Comparison of ENCODE assay signal across 2 worm cellular contexts in the genomic region with DNA sequence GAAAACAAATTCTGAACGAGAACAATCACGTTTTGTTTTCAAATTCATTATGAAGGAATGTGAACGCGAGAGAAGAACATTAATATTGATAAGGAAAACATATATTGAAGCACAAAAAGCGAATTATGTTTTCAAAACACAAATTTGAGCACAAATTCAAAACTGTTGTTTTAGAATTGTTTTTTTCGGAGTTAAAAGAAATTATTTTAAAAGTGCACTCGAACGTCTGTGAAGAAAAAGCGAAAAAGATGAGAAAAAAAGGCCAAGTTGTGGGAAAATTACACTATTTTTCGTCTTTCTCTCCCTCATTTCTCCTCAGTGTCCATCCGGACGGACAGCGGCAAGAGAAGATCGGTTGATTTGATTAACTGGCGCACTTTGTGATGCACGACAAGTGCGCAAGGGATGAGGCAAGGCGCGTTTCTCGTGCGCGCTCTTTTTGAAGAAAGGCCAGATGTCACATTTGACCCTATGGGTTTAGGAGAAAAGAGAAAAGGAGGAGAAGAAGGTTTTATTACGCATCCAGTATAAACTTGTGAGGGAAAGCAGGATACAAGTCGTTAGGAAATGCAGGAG.
TF ChIP-seq lines count a peak whose summit lies in the region.

TSS of gene mrck-1 (minus strand) at position 51 of the 576 bp plus-strand sequence.

TF ChIP-seq in whole organism, L1 larva, 84 proteins besides CTCF, POLR2A, EP300 and RAD21 (continued from another document):
- peak; percentile 64 for TF ChIP-seq sup-37 (GFP tag; optimal IDR thresholded peaks at IDR 0.05; lab: Kevin White, UChicago)
- TF ChIP-seq pag-3 (tag; optimal IDR thresholded peaks at IDR 0.05; lab: Kevin White, UChicago; ENCODE audit: borderline replicate concordance, insufficient read depth): no peak
- peak; percentile 89 for TF ChIP-seq grh-1 (GFP tag; IDR thresholded peaks at IDR 0.05; lab: Robert Waterston, UW)
- peak; percentile 99 for TF ChIP-seq lin-14 (GFP tag; optimal IDR thresholded peaks at IDR 0.05; lab: Kevin White, UChicago)
- peak; percentile 21 for TF ChIP-seq elt-2 (tag; optimal IDR thresholded peaks at IDR 0.05; lab: Kevin White, UChicago)
- no peak for TF ChIP-seq alr-1 (tag; optimal IDR thresholded peaks at IDR 0.05; lab: Kevin White, UChicago; ENCODE audit: borderline replicate concordance)
- peak; percentile 90 for TF ChIP-seq zag-1 (tag; optimal IDR thresholded peaks at IDR 0.05; lab: Kevin White, UChicago)
- TF ChIP-seq C04F5.9 (tag; optimal IDR thresholded peaks at IDR 0.05; lab: Kevin White, UChicago): peak; percentile 53
- TF ChIP-seq C16A3.4 (tag; optimal IDR thresholded peaks at IDR 0.05; lab: Kevin White, UChicago): peak; percentile 97
- TF ChIP-seq lin-13 (GFP tag; optimal IDR thresholded peaks at IDR 0.05; lab: Kevin White, UChicago): peak; percentile 94
- TF ChIP-seq nhr-47 (tag; optimal IDR thresholded peaks at IDR 0.05; lab: Kevin White, UChicago): peak; percentile 96
- TF ChIP-seq blmp-1 (tag; optimal IDR thresholded peaks at IDR 0.05; lab: Kevin White, UChicago): peak; percentile 96
- TF ChIP-seq mef-2 (tag; optimal IDR thresholded peaks at IDR 0.05; lab: Kevin White, UChicago): peak; percentile 73
- TF ChIP-seq unc-130 (tag; optimal IDR thresholded peaks at IDR 0.05; lab: Kevin White, UChicago): peak; percentile 85
- TF ChIP-seq tbx-2 (tag; optimal IDR thresholded peaks at IDR 0.05; lab: Kevin White, UChicago): peak; percentile 96
- no peak for TF ChIP-seq pqm-1 (tag; optimal IDR thresholded peaks at IDR 0.05; lab: Kevin White, UChicago)
- peak; percentile 97 for TF ChIP-seq swsn-7 (tag; optimal IDR thresholded peaks at IDR 0.05; lab: Kevin White, UChicago)
- TF ChIP-seq lin-15B (tag; optimal IDR thresholded peaks at IDR 0.05; lab: Kevin White, UChicago): peak; percentile 69
- peak; percentile 78 for TF ChIP-seq isw-1 (GFP tag; IDR thresholded peaks at IDR 0.05; lab: Robert Waterston, UW)
- TF ChIP-seq Y116A8C.19 (tag; optimal IDR thresholded peaks at IDR 0.05; lab: Kevin White, UChicago; ENCODE audit: borderline replicate concordance): no peak
- peak; percentile 98 for TF ChIP-seq mep-1 (tag; optimal IDR thresholded peaks at IDR 0.05; lab: Kevin White, UChicago)
- peak; percentile 81 for TF ChIP-seq jun-1 (tag; optimal IDR thresholded peaks at IDR 0.05; lab: Kevin White, UChicago)
- TF ChIP-seq vab-15 (tag; optimal IDR thresholded peaks at IDR 0.05; lab: Kevin White, UChicago): peak; percentile 94
- TF ChIP-seq fkh-4 (tag; optimal IDR thresholded peaks at IDR 0.05; lab: Kevin White, UChicago; ENCODE audit: borderline replicate concordance): peak; percentile 87
- TF ChIP-seq F16B12.6 (tag; optimal IDR thresholded peaks at IDR 0.05; lab: Kevin White, UChicago): peak; percentile 56
- no peak for TF ChIP-seq hlh-17 (GFP tag; optimal IDR thresholded peaks at IDR 0.05; lab: Kevin White, UChicago; ENCODE audit: borderline replicate concordance)
- TF ChIP-seq fkh-8 (tag; optimal IDR thresholded peaks at IDR 0.05; lab: Kevin White, UChicago): peak; percentile 78

TF ChIP-seq in whole organism, young adult, 124 proteins besides CTCF, POLR2A, EP300 and RAD21 (continued from another document):
- TF ChIP-seq dox-1 (GFP tag; IDR thresholded peaks at IDR 0.05; lab: Robert Waterston, UW) (peak; percentile 94), ztf-3 (GFP tag; optimal IDR thresholded peaks at IDR 0.05; lab: Kevin White, UChicago) (no peak), snpc-1.1 (tag; optimal IDR thresholded peaks at IDR 0.05; lab: Kevin White, UChicago; ENCODE audit: insufficient read depth) (no peak), egrh-3 (GFP tag; IDR thresholded peaks at IDR 0.05; lab: Robert Waterston, UW) (no peak), hrde-1 (tag; optimal IDR thresholded peaks at IDR 0.05; lab: Kevin White, UChicago; ENCODE audit: borderline replicate concordance) (no peak), mxl-1 (tag; optimal IDR thresholded peaks at IDR 0.05; lab: Kevin White, UChicago) (no peak), mcd-1 (GFP tag; IDR thresholded peaks at IDR 0.05; lab: Robert Waterston, UW) (peak; percentile 85), F22D6.2 (tag; optimal IDR thresholded peaks at IDR 0.05; lab: Kevin White, UChicago) (no peak), ztf-25 (GFP tag; IDR thresholded peaks at IDR 0.05; lab: Robert Waterston, UW) (no peak), nhr-179 (tag; optimal IDR thresholded peaks at IDR 0.05; lab: Kevin White, UChicago) (no peak), lir-1 (GFP tag; conservative IDR thresholded peaks at IDR 0.05; lab: Robert Waterston, UW) (peak; percentile 52), Y79H2A.3 (GFP tag; conservative IDR thresholded peaks at IDR 0.05; lab: Robert Waterston, UW) (no peak), F37B4.10 (GFP tag; IDR thresholded peaks at IDR 0.05; lab: Robert Waterston, UW) (no peak), athp-1 (tag; optimal IDR thresholded peaks at IDR 0.05; lab: Kevin White, UChicago) (peak; percentile 36), C06A6.2 (GFP tag; conservative IDR thresholded peaks at IDR 0.05; lab: Robert Waterston, UW) (peak; percentile 85), somi-1 (GFP tag; optimal IDR thresholded peaks at IDR 0.05; lab: Kevin White, UChicago) (peak; percentile 89), snpc-3.4 (tag; optimal IDR thresholded peaks at IDR 0.05; lab: Kevin White, UChicago) (no peak), sdz-38 (tag; optimal IDR thresholded peaks at IDR 0.05; lab: Kevin White, UChicago) (no peak), bed-1 (GFP tag; IDR thresholded peaks at IDR 0.05; lab: Robert Waterston, UW) (no peak), Y56A3A.18 (GFP tag; IDR thresholded peaks at IDR 0.05; lab: Robert Waterston, UW) (peak; percentile 37; the same call in 1 of the 2 replicates), unc-62 (GFP tag; optimal IDR thresholded peaks at IDR 0.05; lab: Kevin White, UChicago) (no peak), egl-44 (GFP tag; IDR thresholded peaks at IDR 0.05; lab: Robert Waterston, UW) (peak; percentile 80), hlh-26 (GFP tag; conservative IDR thresholded peaks at IDR 0.05; lab: Robert Waterston, UW) (no peak), F33H1.4 (GFP tag; IDR thresholded peaks at IDR 0.05; lab: Robert Waterston, UW) (peak; percentile 58), lin-35 (GFP tag; optimal IDR thresholded peaks at IDR 0.05; lab: Kevin White, UChicago) (peak in 1 of 3 experiments; percentile 89), nfya-2 (GFP tag; IDR thresholded peaks at IDR 0.05; lab: Robert Waterston, UW) (no peak), F10E7.11 (tag; optimal IDR thresholded peaks at IDR 0.05; lab: Kevin White, UChicago) (no peak)
